Worm (Caenorhabditis elegans) whole organism, L2 larva: ENCODE results near the gene B0336.7.

Source experiments
- R02D3.7 ChIP-seq: fragments of 150-350 bp; optimal IDR thresholded peaks from 2 replicates; lab custom pipeline; 2014; ENCODE audit warnings: missing biosample characterization, missing genetic modification characterization
- ZK546.5 ChIP-seq: sonication (generic microtip); optimal IDR thresholded peaks from 2 replicates; lab custom pipeline; 2017; ENCODE audit warnings: missing biosample characterization, missing genetic modification characterization
- aly-2 ChIP-seq: fragments of 150-350 bp; optimal IDR thresholded peaks from 2 replicates; lab custom pipeline; 2014; ENCODE audit warnings: missing biosample characterization, missing genetic modification characterization
- ceh-16 ChIP-seq: fragments of 150-350 bp; optimal IDR thresholded peaks from 2 replicates; lab custom pipeline; 2014; ENCODE audit warnings: missing biosample characterization, missing genetic modification characterization
- lin-39 ChIP-seq: fragments of 150-350 bp; optimal IDR thresholded peaks from 2 replicates; lab custom pipeline; 2014; ENCODE audit warnings: missing biosample characterization, missing genetic modification reagents, missing genetic modification characterization
- lsy-2 ChIP-seq, 2 experiments: fragments of 150-350 bp in 1 of 2; sonication (generic microtip) in 1 of 2; optimal IDR thresholded peaks; 2 replicates each; lab custom pipeline; 2014 to 2017; ENCODE audit warnings: missing biosample characterization in 2 of 2, missing genetic modification characterization in 2 of 2
- mbf-1 ChIP-seq: sonication (generic microtip); optimal IDR thresholded peaks from 2 replicates; lab custom pipeline; 2017; ENCODE audit warnings: missing biosample characterization, missing genetic modification characterization
- nhr-10 ChIP-seq: sonication (generic microtip); optimal IDR thresholded peaks from 2 replicates; lab custom pipeline; 2017; ENCODE audit warnings: missing biosample characterization, missing genetic modification characterization
- nhr-25 ChIP-seq: fragments of 150-350 bp; sonication (generic microtip); optimal IDR thresholded peaks from 3 replicates; lab custom pipeline; 2014; ENCODE audit warnings: missing biosample characterization, missing genetic modification characterization
- unc-62 ChIP-seq: fragments of 150-350 bp; optimal IDR thresholded peaks from 2 replicates; lab custom pipeline; 2014; ENCODE audit warnings: missing biosample characterization, missing genetic modification reagents, missing genetic modification characterization

ce11 chrIII:5665710-5666109 lies 31.5 kb downstream of the B0336.7 start:
- TF ChIP-seq ceh-16 (tag; lab: Kevin White, UChicago) (no peak), ZK546.5 (tag; lab: Kevin White, UChicago) (no peak), R02D3.7 (tag; lab: Kevin White, UChicago) (no peak), lin-39 (tag; lab: Kevin White, UChicago) (no peak), mbf-1 (tag; lab: Kevin White, UChicago) (no peak), aly-2 (tag; lab: Kevin White, UChicago) (no peak), unc-62 (GFP tag; lab: Kevin White, UChicago) (no peak), nhr-10 (tag; lab: Kevin White, UChicago) (no peak), nhr-25 (tag; lab: Kevin White, UChicago) (no peak), lsy-2 (tag; optimal IDR thresholded peaks at IDR 0.05; lab: Kevin White, UChicago) (no peak)
